Fruit fly (Drosophila melanogaster): ENCODE data around the gene pn.
A peak's percentile ranks its signal among the peaks of the same experiment; 100 is the strongest.

dm6 chrX:2141159-2141853 lies 39.7 kb upstream of the pn start, which contains the start of gene D2hgdh:
- TF ChIP-seq Eip93F (GFP tag; optimal IDR thresholded peaks at IDR 0.05) (no peak), pdm3 (GFP tag; optimal IDR thresholded peaks at IDR 0.05) (peak; percentile 13), CG11294 (GFP tag; IDR thresholded peaks at IDR 0.05) (no peak), CG32006 (GFP tag; optimal IDR thresholded peaks at IDR 0.05) (no peak), Smox (GFP tag; optimal IDR thresholded peaks at IDR 0.05) (no peak), Blimp-1 (GFP tag; optimal IDR thresholded peaks at IDR 0.05) (no peak)

Measured in whole organism, prepupa.